Worm (Caenorhabditis elegans) whole organism, L3 larva: ENCODE measurements around the gene C05C12.1.
"Not testable (repeated sequence)": the region's sequence is repeated elsewhere in the genome, so short reads cannot be mapped to it uniquely, and the experiment has no call there.

Experiments used
- ZK546.5 ChIP-seq: sonication (generic microtip); optimal IDR thresholded peaks from 2 replicates; lab custom pipeline; 2017; ENCODE audit warnings: missing biosample characterization, missing genetic modification characterization
- ama-1 ChIP-seq: fragments of 150-350 bp; optimal IDR thresholded peaks from 2 replicates; lab custom pipeline; 2018
- ceh-16 ChIP-seq: sonication (generic microtip); optimal IDR thresholded peaks from 2 replicates; lab custom pipeline; 2017; ENCODE audit warnings: missing biosample characterization, missing genetic modification characterization
- ceh-28 ChIP-seq: fragments of 150-350 bp; optimal IDR thresholded peaks from 2 replicates; lab custom pipeline; 2014; ENCODE audit warnings: missing biosample characterization, missing genetic modification reagents, missing genetic modification characterization
- ceh-82 ChIP-seq: fragments of 150-350 bp; optimal IDR thresholded peaks from 2 replicates; lab custom pipeline; 2014; ENCODE audit warnings: missing biosample characterization, missing genetic modification characterization
- daf-12 ChIP-seq: fragments of 150-350 bp; optimal IDR thresholded peaks from 2 replicates; lab custom pipeline; 2014; ENCODE audit warnings: missing biosample characterization, missing genetic modification reagents, missing genetic modification characterization
- egl-27 ChIP-seq: sonication (generic microtip); optimal IDR thresholded peaks from 4 replicates; lab custom pipeline; 2017; ENCODE audit warnings: missing biosample characterization, missing genetic modification reagents, missing genetic modification characterization
- egl-5 ChIP-seq: fragments of 150-350 bp; optimal IDR thresholded peaks from 2 replicates; lab custom pipeline; 2017; ENCODE audit warnings: missing biosample characterization, missing genetic modification reagents, missing genetic modification characterization, inconsistent platforms
- elt-1 ChIP-seq: fragments of 150-350 bp; optimal IDR thresholded peaks from 2 replicates; lab custom pipeline; 2014; ENCODE audit warnings: missing biosample characterization, missing genetic modification characterization
- elt-2 ChIP-seq: sonication (generic microtip); optimal IDR thresholded peaks from 2 replicates; lab custom pipeline; 2016; ENCODE audit warnings: missing genetic modification reagents, mild to moderate bottlenecking, missing genetic modification characterization, missing compliant biosample characterization
- elt-3 ChIP-seq, 3 experiments: fragments of 150-350 bp in 1 of 3; sonication (generic microtip) in 2 of 3; optimal IDR thresholded peaks; 2 replicates in 2 of 3; 4 replicates in 1 of 3; lab custom pipeline; 2014 to 2017; ENCODE audit warnings: missing biosample characterization in 3 of 3, missing genetic modification characterization in 3 of 3
- fkh-10 ChIP-seq: sonication (generic microtip); optimal IDR thresholded peaks from 2 replicates; lab custom pipeline; 2017; ENCODE audit warnings: missing biosample characterization, missing genetic modification reagents, missing genetic modification characterization
- fkh-2 ChIP-seq: fragments of 150-350 bp; optimal IDR thresholded peaks from 2 replicates; lab custom pipeline; 2014; ENCODE audit warnings: missing biosample characterization, missing genetic modification reagents, missing genetic modification characterization
- hmg-11 ChIP-seq: sonication (generic microtip); optimal IDR thresholded peaks from 2 replicates; lab custom pipeline; 2016; ENCODE audit warnings: missing genetic modification characterization, missing compliant biosample characterization
- jun-1 ChIP-seq: fragments of 150-350 bp; optimal IDR thresholded peaks from 2 replicates; lab custom pipeline; 2014; ENCODE audit warnings: missing biosample characterization, missing genetic modification reagents, missing genetic modification characterization
- lin-39 ChIP-seq: fragments of 150-350 bp; optimal IDR thresholded peaks from 2 replicates; lab custom pipeline; 2018; ENCODE audit warnings: missing biosample characterization, missing genetic modification reagents, missing genetic modification characterization
- lsy-12 ChIP-seq: sonication (generic microtip); optimal IDR thresholded peaks from 2 replicates; lab custom pipeline; 2016; ENCODE audit warnings: mild to moderate bottlenecking, missing genetic modification characterization, missing compliant biosample characterization
- mdl-1 ChIP-seq: fragments of 150-350 bp; optimal IDR thresholded peaks from 2 replicates; lab custom pipeline; 2014; ENCODE audit warnings: missing biosample characterization, missing genetic modification characterization
- mml-1 ChIP-seq: fragments of 150-350 bp; sonication (generic microtip); optimal IDR thresholded peaks from 3 replicates; lab custom pipeline; 2014; ENCODE audit warnings: missing biosample characterization, missing genetic modification characterization
- nfya-1 ChIP-seq: sonication (generic microtip); optimal IDR thresholded peaks from 2 replicates; lab custom pipeline; 2017; ENCODE audit warnings: missing genetic modification characterization, mild to moderate bottlenecking, missing compliant biosample characterization, antibody characterized with exemption, moderate library complexity; ENCODE audit not compliant: insufficient read depth
- nhr-11 ChIP-seq: fragments of 150-350 bp; optimal IDR thresholded peaks from 2 replicates; lab custom pipeline; 2014; ENCODE audit warnings: missing biosample characterization, missing genetic modification characterization
- nhr-237 ChIP-seq: fragments of 150-350 bp; optimal IDR thresholded peaks from 2 replicates; lab custom pipeline; 2014; ENCODE audit warnings: missing biosample characterization, missing genetic modification characterization
- nhr-76 ChIP-seq: fragments of 150-350 bp; sonication (generic microtip); optimal IDR thresholded peaks from 5 replicates; lab custom pipeline; 2014; ENCODE audit warnings: missing biosample characterization, missing genetic modification characterization
- pha-4 ChIP-seq: fragments of 150-350 bp; optimal IDR thresholded peaks from 2 replicates; lab custom pipeline; 2014; ENCODE audit warnings: missing biosample characterization, missing genetic modification reagents, missing genetic modification characterization
- pqm-1 ChIP-seq: fragments of 150-350 bp; optimal IDR thresholded peaks from 2 replicates; lab custom pipeline; 2017; ENCODE audit warnings: missing biosample characterization, missing genetic modification characterization, inconsistent platforms
- skn-1 ChIP-seq: fragments of 150-350 bp; optimal IDR thresholded peaks from 2 replicates; lab custom pipeline; 2014; ENCODE audit warnings: missing biosample characterization, missing genetic modification characterization
- tbx-2 ChIP-seq: sonication (generic microtip); optimal IDR thresholded peaks from 2 replicates; lab custom pipeline; 2016; ENCODE audit warnings: mild to moderate bottlenecking, missing genetic modification characterization, missing compliant biosample characterization
- unc-39 ChIP-seq: sonication (generic microtip); optimal IDR thresholded peaks from 4 replicates; lab custom pipeline; 2017; ENCODE audit warnings: missing biosample characterization, missing genetic modification characterization
- zag-1 ChIP-seq: fragments of 150-350 bp; optimal IDR thresholded peaks from 2 replicates; lab custom pipeline; 2014; ENCODE audit warnings: missing biosample characterization, missing genetic modification characterization
- ztf-11 ChIP-seq: fragments of 150-350 bp; optimal IDR thresholded peaks from 2 replicates; lab custom pipeline; 2014; ENCODE audit warnings: missing biosample characterization, missing genetic modification characterization
- ztf-4 ChIP-seq: fragments of 150-350 bp; optimal IDR thresholded peaks from 2 replicates; lab custom pipeline; 2014; ENCODE audit warnings: missing biosample characterization, missing genetic modification characterization

The C05C12.1 gene

DNA sequence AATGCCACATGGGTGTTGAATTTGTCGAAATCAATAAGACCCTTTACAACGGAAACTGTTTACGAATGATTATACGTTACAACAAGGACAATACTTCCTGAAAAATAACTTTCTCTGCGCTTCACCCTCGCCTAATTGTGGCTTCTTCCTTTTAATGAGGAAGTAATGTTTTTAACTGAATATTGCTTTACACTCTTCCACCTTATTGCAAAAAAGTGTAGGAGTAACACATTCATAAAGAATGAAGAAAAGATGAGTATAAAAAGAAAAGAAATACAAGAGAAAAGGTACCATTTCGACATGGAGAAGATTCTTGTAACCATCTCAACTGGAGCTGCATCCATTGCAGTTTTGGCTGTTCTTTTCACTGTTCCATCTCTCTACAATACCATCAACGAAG, 9.3 kb downstream of the C05C12.1 start, which contains the start of gene col-126:
TSS of gene col-126 (plus strand) at position 301 of the 400 bp plus-strand sequence.
- not testable (repeated sequence) for TF ChIP-seq jun-1 (tag; lab: Kevin White, UChicago); daf-12 (tag; lab: Kevin White, UChicago); ama-1 (lab: Kevin White, UChicago)

DNA sequence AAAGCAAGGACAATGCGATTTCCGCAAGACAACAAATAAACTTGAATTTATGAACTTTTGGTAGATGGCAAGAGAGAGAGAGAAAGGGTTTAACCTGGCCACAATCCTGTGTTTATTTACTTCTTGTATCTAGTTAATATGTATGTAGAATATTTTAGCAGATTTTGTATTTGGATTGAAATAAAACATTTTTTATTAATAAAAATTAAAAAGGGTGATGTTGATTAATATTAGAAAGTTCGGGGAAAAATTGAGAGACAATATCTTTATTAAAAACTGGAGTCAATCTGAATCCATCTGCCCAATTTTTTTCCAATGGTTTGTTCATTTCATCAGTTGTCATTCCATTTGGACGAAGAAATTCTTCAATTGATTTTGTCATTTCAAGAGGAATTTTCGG, 12.3 kb downstream of the C05C12.1 start, which contains the start of gene col-127:
TSS of gene col-127 (minus strand) at position 101 of the 400 bp plus-strand sequence.
- no peak for TF ChIP-seq mdl-1 (tag; lab: Kevin White, UChicago)
- no peak for TF ChIP-seq ceh-16
- TF ChIP-seq nhr-237 (tag; lab: Kevin White, UChicago), result no peak
- TF ChIP-seq ceh-28 (tag; lab: Kevin White, UChicago), result no peak
- no peak for TF ChIP-seq elt-3 (tag; optimal IDR thresholded peaks at IDR 0.05; lab: Kevin White, UChicago)
- no peak for TF ChIP-seq egl-27 (tag; lab: Kevin White, UChicago)
- TF ChIP-seq nhr-76 (tag; lab: Kevin White, UChicago), result no peak
- no peak for TF ChIP-seq elt-2 (tag; lab: Kevin White, UChicago)
- TF ChIP-seq lsy-12 (tag; lab: Kevin White, UChicago), result no peak
- TF ChIP-seq zag-1 (tag; lab: Kevin White, UChicago), result no peak
- no peak for TF ChIP-seq unc-39
- no peak for TF ChIP-seq elt-1 (tag; lab: Kevin White, UChicago)

DNA sequence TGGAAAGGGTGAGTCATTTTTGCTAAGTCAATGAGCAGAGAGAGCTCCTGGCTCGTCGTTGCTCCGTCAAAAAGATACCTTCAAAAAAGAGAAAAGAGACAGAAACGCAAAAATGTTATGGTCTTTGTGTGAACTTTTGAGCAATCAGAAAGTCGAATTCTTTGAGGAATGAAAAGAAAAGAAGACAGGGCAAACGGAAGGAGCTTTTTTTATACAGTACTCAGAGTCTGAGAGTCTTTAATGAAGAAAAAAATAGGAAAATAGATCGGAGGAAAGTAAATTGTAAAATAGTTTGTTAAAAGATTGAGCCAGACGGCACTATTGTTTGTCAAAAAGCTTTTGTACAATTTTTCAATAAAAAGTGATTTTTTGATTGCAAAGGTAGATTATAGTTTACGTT, 15.7 kb downstream of the C05C12.1 start:
- no peak for TF ChIP-seq ceh-82 (tag; lab: Kevin White, UChicago)
- TF ChIP-seq mml-1 (tag; lab: Kevin White, UChicago), result no peak
- TF ChIP-seq nfya-1 (tag; lab: Kevin White, UChicago), result no peak
- peak; percentile 90 for TF ChIP-seq pha-4

DNA sequence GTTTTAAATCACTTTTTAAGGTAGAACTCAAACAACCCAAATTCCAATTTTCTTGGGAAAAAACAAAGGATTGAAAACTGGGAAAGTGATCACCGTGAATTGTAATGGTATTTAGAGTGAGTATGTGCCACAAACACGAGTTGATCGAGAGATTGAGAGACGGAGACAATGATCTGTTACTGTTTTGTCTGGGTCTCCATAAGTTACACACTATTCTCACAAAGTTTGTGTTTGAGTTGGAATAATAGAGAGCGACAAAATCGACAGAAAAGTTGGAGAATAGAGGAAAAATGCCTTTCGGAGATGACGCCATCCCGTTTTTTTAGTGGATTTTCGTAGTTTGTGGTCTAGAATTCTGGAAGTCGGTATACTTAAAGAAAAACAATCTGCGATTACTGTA, 17.5 kb downstream of the C05C12.1 start, which contains the start of gene nhr-7:
TSS of gene nhr-7 (minus strand) at position 101 of the 400 bp plus-strand sequence.
- TF ChIP-seq pha-4 (peak; percentile 72), egl-5 (tag; lab: Kevin White, UChicago) (no peak), unc-39 (no peak)

DNA sequence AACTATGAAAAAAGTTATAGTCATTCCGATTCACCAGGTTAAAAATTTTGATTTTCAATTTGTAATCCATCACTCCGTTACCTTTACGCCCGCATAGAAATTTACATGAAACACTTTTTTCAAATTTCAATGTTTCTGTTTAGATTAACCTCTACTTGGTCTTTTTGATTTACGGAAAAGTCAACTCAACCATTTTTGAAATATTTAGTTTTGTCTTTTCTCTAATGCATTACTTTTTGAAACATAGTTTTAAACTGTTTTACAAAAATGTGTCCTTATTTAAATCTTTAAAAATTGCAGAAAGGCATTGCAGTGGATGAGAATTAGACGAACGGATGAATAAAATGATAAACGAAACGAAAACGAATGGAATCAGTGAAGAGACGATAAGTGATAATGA, 19.4 kb downstream of the C05C12.1 start, which contains the start of gene gtl-2:
TSS of gene gtl-2 (plus strand) at position 301 of the 400 bp plus-strand sequence.
- TF ChIP-seq nhr-76 (tag; lab: Kevin White, UChicago) (no peak), fkh-10 (GFP tag; lab: Kevin White, UChicago) (no peak), hmg-11 (tag; lab: Kevin White, UChicago) (no peak), pqm-1 (tag; lab: Kevin White, UChicago) (no peak), nhr-237 (tag; lab: Kevin White, UChicago) (no peak), ceh-16 (no peak), fkh-2 (tag; lab: Kevin White, UChicago) (no peak), egl-27 (tag; lab: Kevin White, UChicago) (no peak), elt-1 (tag; lab: Kevin White, UChicago) (no peak), lin-39 (tag; lab: Kevin White, UChicago) (no peak)

DNA sequence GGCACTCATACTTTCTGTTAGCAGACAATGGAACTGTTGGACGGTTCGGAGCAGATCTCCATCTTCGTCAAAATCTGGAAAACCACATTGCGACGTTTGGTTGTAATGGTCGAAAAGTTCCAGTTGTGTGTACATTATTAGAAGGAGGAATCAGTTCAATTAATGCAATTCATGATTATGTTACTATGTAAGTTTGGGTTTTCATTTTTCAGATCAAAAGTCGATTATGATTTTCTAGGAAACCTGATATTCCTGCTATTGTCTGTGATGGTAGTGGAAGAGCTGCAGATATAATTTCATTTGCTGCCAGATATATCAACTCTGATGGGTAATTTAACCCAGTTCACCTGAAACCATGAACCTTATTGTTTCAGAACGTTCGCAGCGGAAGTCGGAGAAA, 22.2 kb downstream of the C05C12.1 start:
- TF ChIP-seq fkh-2 (tag; lab: Kevin White, UChicago), result no peak
- no peak for TF ChIP-seq tbx-2 (tag; lab: Kevin White, UChicago)
- TF ChIP-seq ZK546.5 (tag; lab: Kevin White, UChicago), result no peak
- no peak for TF ChIP-seq lsy-12 (tag; lab: Kevin White, UChicago)
- TF ChIP-seq nhr-76 (tag; lab: Kevin White, UChicago), result no peak
- no peak for TF ChIP-seq ceh-16
- no peak for TF ChIP-seq egl-27 (tag; lab: Kevin White, UChicago)
- no peak for TF ChIP-seq hmg-11 (tag; lab: Kevin White, UChicago)
- TF ChIP-seq nhr-237 (tag; lab: Kevin White, UChicago), result no peak
- no peak for TF ChIP-seq mdl-1 (tag; lab: Kevin White, UChicago)
- no peak for TF ChIP-seq unc-39
- no peak for TF ChIP-seq nhr-11 (tag; lab: Kevin White, UChicago)
- no peak for TF ChIP-seq ceh-82 (tag; lab: Kevin White, UChicago)
- no peak for TF ChIP-seq skn-1 (tag; lab: Kevin White, UChicago)
- no peak for TF ChIP-seq ztf-4 (tag; lab: Kevin White, UChicago)
- TF ChIP-seq ztf-11, result no peak
